Worm (Caenorhabditis elegans): ENCODE data around the gene fbxa-24.

fbxa-24 gene

DNA sequence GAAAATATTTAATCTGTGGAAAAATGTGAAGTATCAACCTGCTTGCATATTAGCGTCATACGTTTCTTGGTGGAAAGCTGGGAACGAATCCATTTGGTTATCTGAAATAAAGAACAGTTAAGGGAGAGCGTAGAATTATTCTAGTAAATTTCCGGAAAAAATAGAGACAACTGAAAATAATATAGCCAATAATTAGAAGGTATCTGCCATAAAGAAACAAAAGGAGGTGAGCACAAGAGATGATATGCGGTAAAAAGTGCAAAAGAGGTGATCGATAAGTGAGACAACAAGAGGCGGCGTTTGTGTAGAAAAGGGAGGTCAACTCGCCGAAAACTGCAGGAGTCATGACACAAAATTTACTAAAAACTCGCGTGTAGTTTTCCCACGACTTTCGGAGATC, 36.9 kb upstream of the fbxa-24 start, which contains the start of gene T24E12.11:
Gene T24E12.11 (minus strand): TSS at position 101 of the 400 bp plus-strand sequence.
- no peak for TF ChIP-seq elt-2 (tag; optimal IDR thresholded peaks at IDR 0.05)
- no peak for TF ChIP-seq R02D3.7 (tag; optimal IDR thresholded peaks at IDR 0.05)
- no peak for TF ChIP-seq ceh-28 (tag; optimal IDR thresholded peaks at IDR 0.05)
- no peak for TF ChIP-seq nhr-77 (tag; optimal IDR thresholded peaks at IDR 0.05)
- no peak for TF ChIP-seq snpc-4 (tag; optimal IDR thresholded peaks at IDR 0.05)
- no peak for TF ChIP-seq ceh-9 (tag; optimal IDR thresholded peaks at IDR 0.05)
- no peak for TF ChIP-seq nhr-28 (tag; optimal IDR thresholded peaks at IDR 0.05)
- no peak for TF ChIP-seq fkh-10 (GFP tag; optimal IDR thresholded peaks at IDR 0.05)
- no peak for TF ChIP-seq daf-12 (tag; optimal IDR thresholded peaks at IDR 0.05)
- no peak for TF ChIP-seq zag-1 (tag; optimal IDR thresholded peaks at IDR 0.05)
- TF ChIP-seq nhr-12 (tag; optimal IDR thresholded peaks at IDR 0.05): no peak
- TF ChIP-seq nhr-23 (tag; optimal IDR thresholded peaks at IDR 0.05): no peak
- TF ChIP-seq nhr-25 (tag; optimal IDR thresholded peaks at IDR 0.05): no peak
- no peak for TF ChIP-seq lsy-12 (tag; optimal IDR thresholded peaks at IDR 0.05)
- TF ChIP-seq ztf-11 (tag; optimal IDR thresholded peaks at IDR 0.05): no peak
- TF ChIP-seq nhr-76 (tag; optimal IDR thresholded peaks at IDR 0.05): no peak

- TF ChIP-seq elt-2 (tag; optimal IDR thresholded peaks at IDR 0.05): no peak
- TF ChIP-seq elt-3 (tag; optimal IDR thresholded peaks at IDR 0.05): no peak
- no peak for TF ChIP-seq zag-1 (tag; optimal IDR thresholded peaks at IDR 0.05)
- no peak for TF ChIP-seq pha-4 (tag; optimal IDR thresholded peaks at IDR 0.05)
These were observed 35.1 kb upstream of the fbxa-24 start for ce11 chrII:3781238-3781637.

DNA sequence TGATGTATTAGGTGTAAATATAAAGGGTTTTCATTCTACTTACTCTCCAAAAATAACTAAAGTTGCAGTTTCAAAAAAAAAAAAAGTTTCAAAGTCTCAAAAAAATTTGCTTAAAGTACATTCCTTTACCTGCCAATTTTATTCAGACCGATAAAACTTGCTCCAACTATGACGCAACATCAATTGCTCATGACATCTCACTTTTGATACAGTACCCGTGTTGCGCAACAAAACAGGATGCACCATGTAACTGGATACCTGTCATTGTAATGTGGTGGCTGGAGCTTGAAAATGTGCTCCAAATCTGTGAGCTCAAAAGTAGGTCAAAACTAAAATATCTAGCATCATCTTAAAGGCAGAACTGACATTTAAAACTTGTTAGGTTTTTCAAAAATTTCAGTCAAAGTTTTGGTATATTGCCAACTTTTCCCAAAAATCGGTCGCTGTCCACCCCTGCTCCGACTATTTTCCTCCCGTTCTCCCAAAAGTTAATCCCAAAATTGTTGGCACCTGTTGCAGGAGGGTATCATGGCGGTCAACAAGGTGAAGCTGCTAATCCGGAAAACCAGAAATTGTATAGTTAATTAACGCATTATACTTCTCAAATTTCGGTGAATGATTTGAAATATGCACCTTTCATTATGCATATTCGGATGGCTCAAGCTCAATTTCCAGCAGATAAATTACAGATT, 33.9 kb upstream of the fbxa-24 start, which contains the start of gene T24E12.2:
Gene T24E12.2 (plus strand): TSS at position 642 of the 692 bp plus-strand sequence.
- TF ChIP-seq lin-15B (tag; optimal IDR thresholded peaks at IDR 0.05) (no peak), sea-2 (GFP tag; optimal IDR thresholded peaks at IDR 0.05) (no peak), unc-39 (tag; optimal IDR thresholded peaks at IDR 0.05) (no peak), ceh-28 (tag; optimal IDR thresholded peaks at IDR 0.05) (no peak), egl-27 (tag; optimal IDR thresholded peaks at IDR 0.05) (no peak), mml-1 (tag; optimal IDR thresholded peaks at IDR 0.05) (no peak), nhr-43 (tag; optimal IDR thresholded peaks at IDR 0.05; ENCODE audit: poor library complexity, severe bottlenecking) (no peak), pha-4 (tag; optimal IDR thresholded peaks at IDR 0.05) (no peak), pqm-1 (tag; optimal IDR thresholded peaks at IDR 0.05) (no peak), nhr-77 (tag; optimal IDR thresholded peaks at IDR 0.05) (no peak), ztf-11 (tag; optimal IDR thresholded peaks at IDR 0.05) (no peak), nhr-76 (tag; optimal IDR thresholded peaks at IDR 0.05) (no peak), R02D3.7 (tag; optimal IDR thresholded peaks at IDR 0.05) (no peak), nhr-237 (tag; optimal IDR thresholded peaks at IDR 0.05) (no peak), ztf-4 (tag; optimal IDR thresholded peaks at IDR 0.05) (no peak), ZK546.5 (tag; optimal IDR thresholded peaks at IDR 0.05) (no peak), hmg-11 (tag; optimal IDR thresholded peaks at IDR 0.05) (no peak), snpc-4 (tag; optimal IDR thresholded peaks at IDR 0.05) (no peak)

- TF ChIP-seq nhr-237 (tag; optimal IDR thresholded peaks at IDR 0.05): no peak
- no peak for TF ChIP-seq ama-1 (optimal IDR thresholded peaks at IDR 0.05)
- no peak for TF ChIP-seq nfya-1 (tag; optimal IDR thresholded peaks at IDR 0.05; ENCODE audit: insufficient read depth)
- no peak for TF ChIP-seq nhr-43 (tag; optimal IDR thresholded peaks at IDR 0.05; ENCODE audit: poor library complexity, severe bottlenecking)
These were observed 31.1 kb upstream of the fbxa-24 start, which contains the start of gene T24E12.1 for ce11 chrII:3785257-3785656. Gene T24E12.1 (plus strand): TSS chrII:3785557.

- no peak for TF ChIP-seq nhr-11 (tag; optimal IDR thresholded peaks at IDR 0.05)
- TF ChIP-seq ztf-4 (tag; optimal IDR thresholded peaks at IDR 0.05): no peak
- TF ChIP-seq unc-62 (GFP tag; optimal IDR thresholded peaks at IDR 0.05): no peak
- no peak for TF ChIP-seq daf-12 (tag; optimal IDR thresholded peaks at IDR 0.05)
These were observed 30.6 kb upstream of the fbxa-24 start for ce11 chrII:3785756-3786155.

All from whole organism, L3 larva.